Worm (Caenorhabditis elegans) whole organism, L1 larva: ENCODE data around the gene frpr-12.

Experiments
- C16A3.4 ChIP-seq: fragments of 150-350 bp; optimal IDR thresholded peaks from 2 replicates; lab custom pipeline; 2014; ENCODE audit warnings: missing biosample characterization, missing genetic modification characterization
- ama-1 ChIP-seq: fragments of 150-350 bp; optimal IDR thresholded peaks from 2 replicates; lab custom pipeline; 2014
- blmp-1 ChIP-seq: fragments of 150-350 bp; optimal IDR thresholded peaks from 2 replicates; lab custom pipeline; 2014; ENCODE audit warnings: missing biosample characterization, missing genetic modification characterization
- ceh-63 ChIP-seq: fragments of 200-800 bp; sonication (Bioruptor generic); optimal IDR thresholded peaks from 2 replicates; lab custom pipeline; 2018; ENCODE audit warnings: mild to moderate bottlenecking, missing genetic modification characterization, missing compliant biosample characterization
- ceh-88 ChIP-seq: fragments of 200-800 bp; sonication (Bioruptor generic); IDR thresholded peaks from 2 replicates; pipeline ENCODE4 v1.3.6; 2022; ENCODE audit warnings: missing genetic modification characterization, missing compliant biosample characterization
- dsc-1 ChIP-seq: sonication (generic microtip); optimal IDR thresholded peaks from 2 replicates; lab custom pipeline; 2016; ENCODE audit warnings: mild to moderate bottlenecking, missing genetic modification characterization, missing compliant biosample characterization
- efl-3 ChIP-seq: fragments of 200-800 bp; sonication (Bioruptor generic); optimal IDR thresholded peaks from 2 replicates; lab custom pipeline; 2018; ENCODE audit warnings: mild to moderate bottlenecking, missing genetic modification characterization, missing compliant biosample characterization
- egl-13 ChIP-seq: sonication (generic microtip); optimal IDR thresholded peaks from 2 replicates; lab custom pipeline; 2016; ENCODE audit warnings: missing genotype, missing genetic modification reagents, missing genetic modification characterization, missing compliant biosample characterization
- elt-2 ChIP-seq: sonication (generic microtip); optimal IDR thresholded peaks from 2 replicates; lab custom pipeline; 2016; ENCODE audit warnings: missing genetic modification characterization, mild to moderate bottlenecking, inconsistent platforms, missing compliant biosample characterization, missing genetic modification reagents
- elt-3 ChIP-seq, 6 experiments: fragments of 150-350 bp in 1 of 6; sonication (generic microtip); optimal IDR thresholded peaks; 2 replicates each; lab custom pipeline; 2017 to 2018; ENCODE audit warnings: missing biosample characterization in 6 of 6, missing genetic modification characterization in 6 of 6, inconsistent platforms in 1 of 6
- fkh-8 ChIP-seq: sonication (generic microtip); optimal IDR thresholded peaks from 2 replicates; lab custom pipeline; 2016; ENCODE audit warnings: mild to moderate bottlenecking, missing genetic modification characterization, missing compliant biosample characterization
- grh-1 ChIP-seq: fragments of 200-800 bp; sonication (Bioruptor generic); IDR thresholded peaks from 2 replicates; pipeline ENCODE4 v1.3.6; 2022; ENCODE audit warnings: missing genetic modification reagents, missing genetic modification characterization, missing compliant biosample characterization
- hlh-4 ChIP-seq: sonication (generic microtip); optimal IDR thresholded peaks from 2 replicates; lab custom pipeline; 2016; ENCODE audit warnings: mild to moderate bottlenecking, missing genetic modification characterization, missing compliant biosample characterization
- irx-1 ChIP-seq: sonication (generic microtip); optimal IDR thresholded peaks from 2 replicates; lab custom pipeline; 2016; ENCODE audit warnings: missing genetic modification characterization, missing compliant biosample characterization
- lin-13 ChIP-seq: fragments of 150-350 bp; optimal IDR thresholded peaks from 2 replicates; lab custom pipeline; 2014; ENCODE audit warnings: missing biosample characterization, missing genetic modification reagents, missing genetic modification characterization
- lin-14 ChIP-seq: fragments of 200-800 bp; sonication (Bioruptor generic); optimal IDR thresholded peaks from 2 replicates; lab custom pipeline; 2018; ENCODE audit warnings: mild to moderate bottlenecking, missing genetic modification characterization, moderate library complexity, missing compliant biosample characterization
- lin-35 ChIP-seq, 2 experiments: fragments of 150-350 bp; optimal IDR thresholded peaks; 2 replicates each; lab custom pipeline; 2014; ENCODE audit warnings: missing biosample characterization in 2 of 2, missing genetic modification characterization in 2 of 2, missing genetic modification reagents in 2 of 2
- lin-39 ChIP-seq: fragments of 150-350 bp; optimal IDR thresholded peaks from 2 replicates; lab custom pipeline; 2014; ENCODE audit warnings: missing biosample characterization, missing genetic modification reagents, missing genetic modification characterization
- lsy-2 ChIP-seq, 2 experiments: fragments of 150-350 bp; optimal IDR thresholded peaks; 2 replicates each; lab custom pipeline; 2014; ENCODE audit warnings: missing biosample characterization in 2 of 2, missing genetic modification characterization in 2 of 2
- mdl-1 ChIP-seq, 2 experiments: fragments of 150-350 bp; optimal IDR thresholded peaks; 2 replicates each; lab custom pipeline; 2014 to 2017; ENCODE audit warnings: missing biosample characterization in 2 of 2, missing genetic modification characterization in 2 of 2, inconsistent platforms in 1 of 2
- mep-1 ChIP-seq: fragments of 150-350 bp; optimal IDR thresholded peaks from 2 replicates; lab custom pipeline; 2014; ENCODE audit warnings: missing biosample characterization, missing genetic modification characterization
- nhr-11 ChIP-seq: fragments of 150-350 bp; optimal IDR thresholded peaks from 2 replicates; lab custom pipeline; 2014; ENCODE audit warnings: missing biosample characterization, missing genetic modification characterization
- nhr-12 ChIP-seq: sonication (generic microtip); optimal IDR thresholded peaks from 2 replicates; lab custom pipeline; 2017; ENCODE audit warnings: missing biosample characterization, missing genetic modification characterization
- nhr-71 ChIP-seq: sonication (generic microtip); optimal IDR thresholded peaks from 2 replicates; lab custom pipeline; 2016; ENCODE audit warnings: mild to moderate bottlenecking, missing genetic modification characterization, moderate library complexity, missing compliant biosample characterization
- nhr-85 ChIP-seq: sonication (generic microtip); peaks from one replicate; lab custom pipeline; 2016; ENCODE audit warnings: missing genetic modification characterization, inconsistent platforms, missing compliant biosample characterization
- nhr-90 ChIP-seq: sonication (generic microtip); optimal IDR thresholded peaks from 2 replicates; lab custom pipeline; 2016; ENCODE audit warnings: mild to moderate bottlenecking, missing genetic modification characterization, missing compliant biosample characterization; ENCODE audit not compliant: poor library complexity
- rnt-1 ChIP-seq: sonication (generic microtip); optimal IDR thresholded peaks from 2 replicates; lab custom pipeline; 2016; ENCODE audit warnings: mild to moderate bottlenecking, missing genetic modification characterization, moderate library complexity, missing compliant biosample characterization
- snpc-4 ChIP-seq: fragments of 150-350 bp; optimal IDR thresholded peaks from 2 replicates; lab custom pipeline; 2014; ENCODE audit warnings: missing biosample characterization, missing genetic modification characterization
- snu-23 ChIP-seq: sonication (generic microtip); optimal IDR thresholded peaks from 2 replicates; lab custom pipeline; 2016; ENCODE audit warnings: missing genetic modification characterization, missing compliant biosample characterization
- sptf-1 ChIP-seq: fragments of 150-350 bp; optimal IDR thresholded peaks from 2 replicates; lab custom pipeline; 2014; ENCODE audit warnings: missing biosample characterization, missing genetic modification characterization
- tbx-2 ChIP-seq: sonication (generic microtip); optimal IDR thresholded peaks from 2 replicates; lab custom pipeline; 2016; ENCODE audit warnings: missing genetic modification characterization, missing compliant biosample characterization
- unc-130 ChIP-seq: fragments of 150-350 bp; optimal IDR thresholded peaks from 2 replicates; lab custom pipeline; 2017; ENCODE audit warnings: missing biosample characterization, missing genetic modification characterization, inconsistent platforms
- unc-86 ChIP-seq: sonication (generic microtip); optimal IDR thresholded peaks from 2 replicates; lab custom pipeline; 2016; ENCODE audit warnings: missing genetic modification characterization, missing compliant biosample characterization
- unc-98 ChIP-seq: fragments of 200-800 bp; sonication (Bioruptor generic); IDR thresholded peaks from 2 replicates; pipeline ENCODE4 v1.3.6; 2022; ENCODE audit warnings: missing genetic modification characterization, missing compliant biosample characterization
- vab-15 ChIP-seq: sonication (generic microtip); optimal IDR thresholded peaks from 2 replicates; lab custom pipeline; 2017; ENCODE audit warnings: missing genotype, mild to moderate bottlenecking, missing genetic modification characterization, missing compliant biosample characterization
- zag-1 ChIP-seq: fragments of 150-350 bp; optimal IDR thresholded peaks from 2 replicates; lab custom pipeline; 2014; ENCODE audit warnings: missing biosample characterization, missing genetic modification characterization
- zip-4 ChIP-seq: fragments of 200-800 bp; sonication (Bioruptor generic); optimal IDR thresholded peaks from 2 replicates; lab custom pipeline; 2018; ENCODE audit warnings: mild to moderate bottlenecking, missing genetic modification characterization, moderate library complexity, missing compliant biosample characterization
- ztf-11 ChIP-seq, 2 experiments: sonication (generic microtip); optimal IDR thresholded peaks; 2 replicates each; lab custom pipeline; 2016 to 2017; ENCODE audit warnings: missing genetic modification characterization in 2 of 2, missing biosample characterization in 1 of 2, missing compliant biosample characterization in 1 of 2

frpr-12 gene

ce11 chrV:8913940-8914339 is 11.1 kb downstream of the frpr-12 start, which contains the start of gene mod-1:
Gene mod-1, minus strand, starts transcription at chrV:8914040.
- TF ChIP-seq lsy-2 (tag; optimal IDR thresholded peaks at IDR 0.05; lab: Kevin White, UChicago) (no peak), hlh-4 (tag; lab: Kevin White, UChicago) (no peak), lin-13 (GFP tag; lab: Kevin White, UChicago) (no peak), nhr-71 (tag; lab: Kevin White, UChicago) (no peak), ztf-11 (tag; optimal IDR thresholded peaks at IDR 0.05; lab: Kevin White, UChicago) (no peak), nhr-12 (tag; lab: Kevin White, UChicago) (no peak)

DNA sequence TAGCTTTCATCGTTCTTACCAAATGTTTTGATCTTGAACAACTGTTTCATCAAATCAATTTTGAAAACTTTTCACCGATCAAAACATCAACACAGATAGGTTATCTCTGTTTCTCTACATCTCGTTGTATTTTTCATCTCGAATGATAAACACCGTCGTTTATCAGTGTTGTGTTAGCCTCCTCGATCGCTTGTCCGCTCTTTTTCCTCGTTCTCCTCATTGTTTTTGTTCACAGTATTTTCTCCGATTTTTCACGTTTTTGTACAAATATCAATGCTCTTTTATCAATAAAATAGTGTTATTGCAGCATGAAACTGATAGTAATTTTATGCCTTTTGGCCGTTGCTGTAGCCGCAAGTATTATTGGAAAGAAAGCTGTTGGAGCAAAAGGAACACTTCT is 20.0 kb downstream of the frpr-12 start, which contains the start of gene ttr-47:
ttr-47 (plus strand) TSS at position 308 of the 400 bp plus-strand sequence.
- TF ChIP-seq C16A3.4 (no peak), lin-14 (peak; percentile 73), lin-13 (GFP tag; lab: Kevin White, UChicago) (no peak), elt-2 (peak; percentile 68), ceh-63 (GFP tag; lab: Kevin White, UChicago) (no peak), nhr-85 (tag; lab: Kevin White, UChicago) (peak; percentile 52), egl-13 (no peak), lin-35 (GFP tag; optimal IDR thresholded peaks at IDR 0.05; lab: Kevin White, UChicago) (no peak), mdl-1 (tag; optimal IDR thresholded peaks at IDR 0.05; lab: Kevin White, UChicago) (no peak), blmp-1 (peak; percentile 15), snu-23 (GFP tag; lab: Kevin White, UChicago) (peak; percentile 16), grh-1 (GFP tag; lab: Robert Waterston, UW) (no peak), mep-1 (tag; lab: Kevin White, UChicago) (no peak), snpc-4 (tag; lab: Kevin White, UChicago) (no peak), sptf-1 (tag; lab: Kevin White, UChicago) (no peak), rnt-1 (peak; percentile 19), zip-4 (GFP tag; lab: Kevin White, UChicago) (no peak), nhr-90 (tag; lab: Kevin White, UChicago) (no peak), tbx-2 (no peak), nhr-71 (tag; lab: Kevin White, UChicago) (peak; percentile 36), unc-98 (GFP tag; lab: Robert Waterston, UW) (no peak), elt-3 (tag; optimal IDR thresholded peaks at IDR 0.05; lab: Kevin White, UChicago) (peak in 1 of 6 experiments; percentile 32), unc-86 (no peak), ztf-11 (tag; optimal IDR thresholded peaks at IDR 0.05; lab: Kevin White, UChicago) (no peak), lsy-2 (tag; optimal IDR thresholded peaks at IDR 0.05; lab: Kevin White, UChicago) (peak in 1 of 2 experiments; percentile 6)

DNA sequence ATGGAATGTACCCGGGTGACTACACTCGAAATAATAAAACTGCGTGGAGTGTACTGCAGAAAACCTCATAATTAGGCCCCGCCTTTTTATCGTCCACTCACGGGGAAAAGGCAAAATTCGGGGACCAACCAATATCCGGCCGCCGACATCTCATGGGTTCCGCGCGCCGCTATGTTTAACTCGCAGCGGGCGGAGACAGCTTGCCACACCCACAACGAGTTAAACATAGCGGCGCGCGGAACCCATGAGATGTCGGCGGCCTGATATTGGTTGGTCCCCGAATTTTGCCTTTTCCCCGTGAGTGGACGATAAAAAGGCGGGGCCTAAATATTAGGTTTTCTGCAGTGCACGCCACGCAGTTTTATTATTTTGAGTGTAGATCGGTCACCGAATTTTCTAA is 21.2 kb downstream of the frpr-12 start:
- TF ChIP-seq nhr-85 (tag; lab: Kevin White, UChicago), result peak; percentile 22

DNA sequence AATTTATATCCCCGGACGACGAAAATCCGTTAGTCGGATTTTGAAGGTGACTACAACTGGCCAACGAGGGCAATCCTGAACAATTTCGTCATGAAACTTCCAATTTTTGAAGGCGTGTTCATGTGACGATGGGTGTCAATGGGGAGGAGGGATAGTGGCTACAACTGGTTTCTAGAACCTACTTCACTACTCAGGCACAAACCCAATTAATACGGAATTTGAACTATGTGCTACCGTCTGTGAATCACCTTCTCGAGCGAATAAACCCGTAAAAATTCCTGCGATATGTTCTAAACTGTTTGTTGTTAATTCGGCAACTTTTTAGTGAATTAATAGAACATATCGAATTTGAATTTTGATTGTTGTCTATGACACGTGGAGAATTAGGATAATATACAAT is 24.9 kb downstream of the frpr-12 start:
- TF ChIP-seq fkh-8 (tag; lab: Kevin White, UChicago), result no peak
- no peak for TF ChIP-seq ama-1
- TF ChIP-seq rnt-1, result no peak
- no peak for TF ChIP-seq nhr-11 (tag; lab: Kevin White, UChicago)
- TF ChIP-seq egl-13, result no peak
- TF ChIP-seq dsc-1, result no peak
- no peak for TF ChIP-seq ceh-88 (GFP tag; lab: Robert Waterston, UW)
- no peak for TF ChIP-seq vab-15
- no peak for TF ChIP-seq lin-13 (GFP tag; lab: Kevin White, UChicago)
- no peak for TF ChIP-seq lin-14
- TF ChIP-seq irx-1 (tag; lab: Kevin White, UChicago), result no peak
- TF ChIP-seq C16A3.4, result no peak
- no peak for TF ChIP-seq zag-1 (tag; lab: Kevin White, UChicago)
- TF ChIP-seq elt-2, result no peak
- no peak for TF ChIP-seq unc-130
- no peak for TF ChIP-seq efl-3 (GFP tag; lab: Kevin White, UChicago)
- no peak for TF ChIP-seq blmp-1
- no peak for TF ChIP-seq lin-39 (tag; lab: Kevin White, UChicago)
